Worm (Caenorhabditis elegans): ENCODE results near the gene cey-4.

The cey-4 gene

DNA sequence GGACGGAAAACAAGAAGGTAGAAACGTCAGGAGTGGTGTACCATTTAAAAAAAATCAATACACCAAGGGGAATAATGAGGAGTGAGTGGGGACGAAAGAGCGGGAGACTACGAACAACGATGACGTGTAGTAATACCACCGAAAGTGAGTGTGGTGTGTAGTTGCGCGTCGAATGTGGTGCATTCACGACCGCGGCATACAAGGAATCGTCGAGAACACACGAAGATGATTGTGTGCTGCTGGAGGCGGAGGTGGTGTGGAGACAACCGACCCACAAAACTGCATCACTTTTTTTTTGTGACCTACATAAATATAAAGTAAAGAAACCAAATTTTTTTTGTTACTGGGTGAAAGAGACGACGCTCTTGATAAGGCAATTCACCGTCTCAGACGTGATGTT, 50.1 kb downstream of the cey-4 start:
- TF ChIP-seq elt-1 (tag; optimal IDR thresholded peaks at IDR 0.05; ENCODE audit: borderline replicate concordance, insufficient read depth) (no peak), mep-1 (tag; optimal IDR thresholded peaks at IDR 0.05) (peak; percentile 62), M03D4.4 (tag; optimal IDR thresholded peaks at IDR 0.05) (peak; percentile 44), cnd-1 (tag; optimal IDR thresholded peaks at IDR 0.05) (peak; percentile 54), sptf-1 (tag; optimal IDR thresholded peaks at IDR 0.05) (peak; percentile 67), ceh-83 (GFP tag; optimal IDR thresholded peaks at IDR 0.05) (no peak), drap-1 (GFP tag; optimal IDR thresholded peaks at IDR 0.05) (peak; percentile 37), nhr-12 (tag; optimal IDR thresholded peaks at IDR 0.05) (peak; percentile 50), blmp-1 (tag; optimal IDR thresholded peaks at IDR 0.05) (peak; percentile 50), lin-13 (tag; optimal IDR thresholded peaks at IDR 0.05) (peak; percentile 68), pha-4 (tag; optimal IDR thresholded peaks at IDR 0.05) (peak; percentile 54), zip-8 (tag; optimal IDR thresholded peaks at IDR 0.05) (no peak)

Measured in whole organism, mixed stage, embryonic.